Worm (Caenorhabditis elegans) whole organism, L1 larva: Measurements from ENCODE around the gene str-93.

Experiments used
- dpl-1 ChIP-seq, 3 experiments: fragments of 150-350 bp in 2 of 3; sonication (generic microtip) in 1 of 3; optimal IDR thresholded peaks; 2 replicates each; lab custom pipeline; 2014 to 2017; ENCODE audit warnings: missing biosample characterization in 3 of 3, missing genetic modification characterization in 3 of 3, missing genetic modification reagents in 3 of 3
- ets-5 ChIP-seq: fragments of 200-800 bp; sonication (Bioruptor generic); IDR thresholded peaks from 2 replicates; pipeline ENCODE4 v1.3.6; 2022; ENCODE audit warnings: missing genetic modification characterization, missing compliant biosample characterization
- lin-15B ChIP-seq: fragments of 150-350 bp; sonication (generic microtip); optimal IDR thresholded peaks from 3 replicates; lab custom pipeline; 2014; ENCODE audit warnings: missing biosample characterization, missing genetic modification characterization
- nhr-12 ChIP-seq: sonication (generic microtip); optimal IDR thresholded peaks from 2 replicates; lab custom pipeline; 2017; ENCODE audit warnings: missing biosample characterization, missing genetic modification characterization
- nhr-237 ChIP-seq: fragments of 150-350 bp; optimal IDR thresholded peaks from 2 replicates; lab custom pipeline; 2014; ENCODE audit warnings: missing biosample characterization, missing genetic modification characterization
- nhr-71 ChIP-seq: sonication (generic microtip); optimal IDR thresholded peaks from 2 replicates; lab custom pipeline; 2016; ENCODE audit warnings: mild to moderate bottlenecking, missing genetic modification characterization, moderate library complexity, missing compliant biosample characterization
- rnt-1 ChIP-seq: sonication (generic microtip); optimal IDR thresholded peaks from 2 replicates; lab custom pipeline; 2016; ENCODE audit warnings: mild to moderate bottlenecking, missing genetic modification characterization, moderate library complexity, missing compliant biosample characterization

- TF ChIP-seq rnt-1 (no peak), nhr-237 (tag; lab: Kevin White, UChicago) (no peak), lin-15B (tag; lab: Kevin White, UChicago) (no peak), dpl-1 (GFP tag; optimal IDR thresholded peaks at IDR 0.05; lab: Kevin White, UChicago) (no peak), nhr-12 (no peak), nhr-71 (tag; lab: Kevin White, UChicago) (no peak), ets-5 (GFP tag; lab: Robert Waterston, UW) (no peak)
Observed at ce11 chrV:17705814-17706213, 32.6 kb upstream of the str-93 start, which contains the start of gene W06D12.6.
